Worm (Caenorhabditis elegans) whole organism, young adult: ENCODE results near the gene fbxa-1.

ENCODE experiments used
- B0019.2 ChIP-seq: fragments of 200-800 bp; sonication (Bioruptor generic); conservative IDR thresholded peaks from 2 replicates; pipeline ENCODE4 v1.3.6; 2022; ENCODE audit warnings: missing genetic modification reagents, missing genetic modification characterization, missing compliant biosample characterization
- C17E4.6 ChIP-seq: fragments of 200-800 bp; sonication (Bioruptor generic); IDR thresholded peaks from 2 replicates; pipeline ENCODE4 v1.3.6; 2022; ENCODE audit warnings: missing genetic modification reagents, missing genetic modification characterization, missing compliant biosample characterization
- F10E7.11 ChIP-seq: sonication (generic microtip); optimal IDR thresholded peaks from 2 replicates; lab custom pipeline; 2017; ENCODE audit warnings: mild to moderate bottlenecking, missing genetic modification characterization, moderate library complexity, missing compliant biosample characterization
- F23B12.7 ChIP-seq: sonication (generic microtip); optimal IDR thresholded peaks from 2 replicates; lab custom pipeline; 2017; ENCODE audit warnings: missing genetic modification characterization, mild to moderate bottlenecking, missing compliant biosample characterization, antibody characterized with exemption, moderate library complexity; ENCODE audit not compliant: insufficient read depth
- F37B4.10 ChIP-seq: fragments of 200-800 bp; sonication (Bioruptor generic); IDR thresholded peaks from 2 replicates; pipeline ENCODE4 v1.3.6; 2022; ENCODE audit warnings: missing genetic modification characterization, missing compliant biosample characterization
- F39B2.1 ChIP-seq: fragments of 200-800 bp; sonication (Bioruptor generic); IDR thresholded peaks from 2 replicates; pipeline ENCODE4 v1.3.6; 2022; ENCODE audit warnings: missing genetic modification reagents, missing genetic modification characterization, missing compliant biosample characterization
- F52B5.7 ChIP-seq: sonication (generic microtip); optimal IDR thresholded peaks from 2 replicates; lab custom pipeline; 2016; ENCODE audit warnings: mild to moderate bottlenecking, missing genetic modification characterization, missing compliant biosample characterization
- F55B11.4 ChIP-seq: sonication (generic microtip); optimal IDR thresholded peaks from 2 replicates; lab custom pipeline; 2016; ENCODE audit warnings: missing compliant biosample characterization, missing genetic modification characterization, borderline replicate concordance; ENCODE audit not compliant: insufficient read depth
- Y53F4B.3 ChIP-seq: fragments of 200-800 bp; sonication (Bioruptor generic); IDR thresholded peaks from 2 replicates; pipeline ENCODE4 v1.3.6; 2022; ENCODE audit warnings: missing genetic modification reagents, missing genetic modification characterization, missing compliant biosample characterization
- Y95B8A.8 ChIP-seq: fragments of 200-800 bp; sonication (Bioruptor generic); IDR thresholded peaks from 2 replicates; pipeline ENCODE4 v1.3.6; 2022; ENCODE audit warnings: missing genetic modification reagents, missing genetic modification characterization, missing compliant biosample characterization
- ama-1 ChIP-seq, 3 experiments: fragments of 150-350 bp in 1 of 3; sonication (generic microtip) in 2 of 3; optimal IDR thresholded peaks; 2 replicates each; lab custom pipeline; 2014 to 2018; ENCODE audit warnings: missing biosample characterization in 2 of 3, missing genetic modification characterization in 2 of 3, missing genetic modification reagents in 2 of 3
- aptf-2 ChIP-seq: fragments of 200-800 bp; sonication (Bioruptor generic); conservative IDR thresholded peaks from 2 replicates; pipeline ENCODE4 v1.3.6; 2022; ENCODE audit warnings: missing genetic modification reagents, missing genetic modification characterization, missing compliant biosample characterization
- atf-7 ChIP-seq: sonication (generic microtip); optimal IDR thresholded peaks from 2 replicates; lab custom pipeline; 2017; ENCODE audit warnings: mild to moderate bottlenecking, missing genetic modification characterization, missing compliant biosample characterization
- ceh-27 ChIP-seq: fragments of 200-800 bp; sonication (Bioruptor generic); optimal IDR thresholded peaks from 2 replicates; lab custom pipeline; 2018; ENCODE audit warnings: mild to moderate bottlenecking, missing genetic modification characterization, moderate library complexity, missing compliant biosample characterization
- ceh-79 ChIP-seq: sonication (generic microtip); optimal IDR thresholded peaks from 2 replicates; lab custom pipeline; 2017; ENCODE audit warnings: mild to moderate bottlenecking, missing genetic modification characterization, missing compliant biosample characterization
- dpl-1 ChIP-seq: fragments of 150-350 bp; optimal IDR thresholded peaks from 2 replicates; lab custom pipeline; 2014; ENCODE audit warnings: missing biosample characterization, missing genetic modification reagents, missing genetic modification characterization
- efl-1 ChIP-seq: fragments of 150-350 bp; optimal IDR thresholded peaks from 2 replicates; lab custom pipeline; 2014; ENCODE audit warnings: missing biosample characterization, missing genetic modification reagents, missing genetic modification characterization
- egrh-3 ChIP-seq: fragments of 200-800 bp; sonication (Bioruptor generic); IDR thresholded peaks from 2 replicates; pipeline ENCODE4 v1.3.6; 2022; ENCODE audit warnings: missing genetic modification reagents, missing genetic modification characterization, missing compliant biosample characterization
- fkh-3 ChIP-seq: sonication (generic microtip); optimal IDR thresholded peaks from 2 replicates; lab custom pipeline; 2016; ENCODE audit warnings: mild to moderate bottlenecking, missing genetic modification characterization, missing compliant biosample characterization
- gei-17 ChIP-seq: fragments of 200-800 bp; sonication (Bioruptor generic); optimal IDR thresholded peaks from 2 replicates; lab custom pipeline; 2018; ENCODE audit warnings: mild to moderate bottlenecking, missing genetic modification characterization, missing compliant biosample characterization
- let-607 ChIP-seq, 2 experiments: fragments of 200-800 bp in 1 of 2; sonication (Bioruptor generic) in 1 of 2; sonication (generic microtip) in 1 of 2; optimal IDR thresholded peaks; 2 replicates each; lab custom pipeline; 2016 to 2018; ENCODE audit warnings: mild to moderate bottlenecking in 2 of 2, missing compliant biosample characterization in 2 of 2, missing genetic modification characterization in 2 of 2, moderate library complexity in 2 of 2, missing genotype in 1 of 2
- lsy-27 ChIP-seq: sonication (generic microtip); optimal IDR thresholded peaks from 2 replicates; lab custom pipeline; 2017; ENCODE audit warnings: missing genetic modification characterization, mild to moderate bottlenecking, missing compliant biosample characterization, antibody characterized with exemption, missing genotype, borderline replicate concordance; ENCODE audit not compliant: insufficient read depth
- madf-3 ChIP-seq: fragments of 200-800 bp; sonication (Bioruptor generic); IDR thresholded peaks from 2 replicates; pipeline ENCODE4 v1.3.6; 2022; ENCODE audit warnings: missing genetic modification reagents, missing genetic modification characterization, missing compliant biosample characterization
- madf-6 ChIP-seq: fragments of 200-800 bp; sonication (Bioruptor generic); IDR thresholded peaks from 2 replicates; pipeline ENCODE4 v1.3.6; 2022; ENCODE audit warnings: missing genetic modification reagents, missing genetic modification characterization, missing compliant biosample characterization
- nhr-120 ChIP-seq: fragments of 200-800 bp; sonication (Bioruptor generic); IDR thresholded peaks from 2 replicates; pipeline ENCODE4 v1.3.6; 2022; ENCODE audit warnings: missing genetic modification characterization, missing compliant biosample characterization
- nhr-179 ChIP-seq: sonication (generic microtip); optimal IDR thresholded peaks from 2 replicates; lab custom pipeline; 2016; ENCODE audit warnings: mild to moderate bottlenecking, missing genetic modification characterization, missing compliant biosample characterization
- nhr-27 ChIP-seq: fragments of 200-800 bp; sonication (Bioruptor generic); optimal IDR thresholded peaks from 2 replicates; lab custom pipeline; 2018; ENCODE audit warnings: mild to moderate bottlenecking, missing genetic modification characterization, moderate library complexity, missing compliant biosample characterization
- rcor-1 ChIP-seq: fragments of 200-800 bp; sonication (Bioruptor generic); IDR thresholded peaks from 2 replicates; pipeline ENCODE4 v1.3.6; 2022; ENCODE audit warnings: missing genetic modification reagents, missing genetic modification characterization, missing compliant biosample characterization
- repo-1 ChIP-seq: sonication (generic microtip); optimal IDR thresholded peaks from 2 replicates; lab custom pipeline; 2017; ENCODE audit warnings: mild to moderate bottlenecking, missing genetic modification characterization, missing compliant biosample characterization
- snpc-1.3 ChIP-seq: sonication (generic microtip); optimal IDR thresholded peaks from 2 replicates; lab custom pipeline; 2017; ENCODE audit warnings: missing genetic modification characterization, mild to moderate bottlenecking, missing compliant biosample characterization, antibody characterized with exemption, moderate library complexity, missing genotype, missing genetic modification reagents; ENCODE audit not compliant: insufficient read depth
- somi-1 ChIP-seq: fragments of 200-800 bp; sonication (Bioruptor generic); optimal IDR thresholded peaks from 2 replicates; lab custom pipeline; 2018; ENCODE audit warnings: mild to moderate bottlenecking, missing genetic modification characterization, missing compliant biosample characterization
- sptf-2 ChIP-seq: fragments of 200-800 bp; sonication (Bioruptor generic); optimal IDR thresholded peaks from 2 replicates; lab custom pipeline; 2018; ENCODE audit warnings: mild to moderate bottlenecking, missing genetic modification characterization, missing compliant biosample characterization
- tbx-9 ChIP-seq: sonication (generic microtip); optimal IDR thresholded peaks from 2 replicates; lab custom pipeline; 2016; ENCODE audit warnings: borderline replicate concordance, missing genetic modification characterization, inconsistent platforms, missing compliant biosample characterization
- ztf-25 ChIP-seq: fragments of 200-800 bp; sonication (Bioruptor generic); IDR thresholded peaks from 2 replicates; pipeline ENCODE4 v1.3.6; 2022; ENCODE audit warnings: missing genetic modification reagents, missing genetic modification characterization, missing compliant biosample characterization
- ztf-3 ChIP-seq: fragments of 200-800 bp; sonication (Bioruptor generic); optimal IDR thresholded peaks from 2 replicates; lab custom pipeline; 2018; ENCODE audit warnings: mild to moderate bottlenecking, missing genetic modification characterization, missing compliant biosample characterization
- ztf-6 ChIP-seq: fragments of 200-800 bp; sonication (Bioruptor generic); IDR thresholded peaks from 2 replicates; pipeline ENCODE4 v1.3.6; 2022; ENCODE audit warnings: missing genetic modification reagents, missing genetic modification characterization, missing compliant biosample characterization

fbxa-1 gene

ce11 chrIII:2308026-2308425 is at the start of gene fbxa-1, which contains the start of gene Y54F10BM.20:
Gene fbxa-1, minus strand, starts transcription at chrIII:2308126.
Gene Y54F10BM.20, plus strand, starts transcription at chrIII:2308256.
- TF ChIP-seq F55B11.4 (tag; lab: Kevin White, UChicago) (no peak), sptf-2 (no peak), F37B4.10 (GFP tag; lab: Robert Waterston, UW) (no peak), rcor-1 (no peak), C17E4.6 (GFP tag; lab: Robert Waterston, UW) (no peak), Y53F4B.3 (no peak), ama-1 (optimal IDR thresholded peaks at IDR 0.05; lab: Kevin White, UChicago) (no peak), ama-1 (GFP tag; optimal IDR thresholded peaks at IDR 0.05; lab: Kevin White, UChicago) (no peak), F10E7.11 (tag; lab: Kevin White, UChicago) (no peak), let-607 (tag; optimal IDR thresholded peaks at IDR 0.05; lab: Kevin White, UChicago) (no peak), lsy-27 (tag; lab: Kevin White, UChicago) (no peak), ztf-6 (GFP tag; lab: Robert Waterston, UW) (no peak), efl-1 (GFP tag; lab: Kevin White, UChicago) (no peak), fkh-3 (tag; lab: Kevin White, UChicago) (no peak), snpc-1.3 (no peak), gei-17 (no peak), ceh-27 (GFP tag; lab: Kevin White, UChicago) (no peak)

ce11 chrIII:2349956-2350355 is 42.0 kb upstream of the fbxa-1 start:
- TF ChIP-seq atf-7 (tag; lab: Kevin White, UChicago) = no peak
- TF ChIP-seq madf-3 (GFP tag; lab: Robert Waterston, UW) = no peak
- TF ChIP-seq ztf-25 (GFP tag; lab: Robert Waterston, UW) = no peak
- no peak for TF ChIP-seq nhr-179 (tag; lab: Kevin White, UChicago)
- no peak for TF ChIP-seq nhr-120 (GFP tag; lab: Robert Waterston, UW)
- no peak for TF ChIP-seq nhr-27 (tag; lab: Kevin White, UChicago)
- TF ChIP-seq tbx-9 (tag; lab: Kevin White, UChicago) = no peak

ce11 chrIII:2347291-2347690 is 39.4 kb upstream of the fbxa-1 start, which contains the start of gene gip-1:
Gene gip-1, plus strand, starts transcription at chrIII:2347591.
- TF ChIP-seq madf-6 (GFP tag; lab: Robert Waterston, UW) = no peak
- TF ChIP-seq ceh-79 (tag; lab: Kevin White, UChicago) = no peak
- no peak for TF ChIP-seq F23B12.7
- TF ChIP-seq repo-1 (tag; lab: Kevin White, UChicago) = no peak
- no peak for TF ChIP-seq Y95B8A.8 (GFP tag; lab: Robert Waterston, UW)
- TF ChIP-seq B0019.2 = no peak
- TF ChIP-seq ztf-6 (GFP tag; lab: Robert Waterston, UW) = no peak
- TF ChIP-seq F52B5.7 (tag; lab: Kevin White, UChicago) = no peak
- TF ChIP-seq F39B2.1 = no peak
- TF ChIP-seq dpl-1 (GFP tag; lab: Kevin White, UChicago) = no peak
- no peak for TF ChIP-seq ztf-3 (GFP tag; lab: Kevin White, UChicago)
- TF ChIP-seq aptf-2 (GFP tag; lab: Robert Waterston, UW) = no peak
- TF ChIP-seq somi-1 = no peak
- TF ChIP-seq fkh-3 (tag; lab: Kevin White, UChicago) = no peak
- no peak for TF ChIP-seq egrh-3 (GFP tag; lab: Robert Waterston, UW)
